Fruit fly (Drosophila melanogaster) whole organism, embryonic: ENCODE data around the gene ClpX.

Source experiments
- Abd-B ChIP-seq: fragments of 200-800 bp; sonication (Bioruptor generic); optimal IDR thresholded peaks from 2 replicates; lab custom pipeline; 2018; ENCODE audit warnings: missing biosample characterization, mild to moderate bottlenecking, missing genetic modification characterization, moderate library complexity
- Asciz ChIP-seq: fragments of 200-800 bp; sonication (Bioruptor generic); optimal IDR thresholded peaks from 2 replicates; lab custom pipeline; 2017; ENCODE audit warnings: missing biosample characterization, mild to moderate bottlenecking, missing genetic modification characterization, missing genetic modification reagents
- B-H2 ChIP-seq: fragments of 200-800 bp; sonication (Bioruptor generic); optimal IDR thresholded peaks from 2 replicates; lab custom pipeline; 2018; ENCODE audit warnings: missing biosample characterization, mild to moderate bottlenecking, missing genetic modification characterization
- CG10267 ChIP-seq: fragments of 200-800 bp; sonication (Bioruptor generic); optimal IDR thresholded peaks from 2 replicates; lab custom pipeline; 2018; ENCODE audit warnings: missing biosample characterization, mild to moderate bottlenecking, missing genetic modification characterization, moderate library complexity
- CG11560 ChIP-seq: fragments of 200-800 bp; sonication (Bioruptor generic); IDR thresholded peaks from 3 replicates; pipeline ENCODE4 v1.3.6; 2022; ENCODE audit warnings: missing biosample characterization, missing genetic modification characterization
- CG12659 ChIP-seq: fragments of 200-800 bp; sonication (Bioruptor generic); optimal IDR thresholded peaks from 3 replicates; lab custom pipeline; 2017; ENCODE audit warnings: mild to moderate bottlenecking, missing biosample characterization, missing genetic modification reagents, missing genetic modification characterization
- CG12942 ChIP-seq: fragments of 200-800 bp; sonication (Bioruptor generic); optimal IDR thresholded peaks from 3 replicates; lab custom pipeline; 2016; ENCODE audit warnings: missing biosample characterization, missing genetic modification characterization
- CG14050 ChIP-seq: fragments of 200-800 bp; sonication (Bioruptor generic); IDR thresholded peaks from 3 replicates; pipeline ENCODE4 v1.3.6; 2022; ENCODE audit warnings: missing biosample characterization, missing genetic modification characterization
- CG14860 ChIP-seq: fragments of 200-800 bp; sonication (Bioruptor generic); IDR thresholded peaks from 3 replicates; pipeline ENCODE4 v1.3.6; 2022; ENCODE audit warnings: missing biosample characterization, missing genetic modification characterization; ENCODE audit not compliant: partially characterized antibody
- CG15269 ChIP-seq: fragments of 200-800 bp; sonication (Bioruptor generic); optimal IDR thresholded peaks from 2 replicates; lab custom pipeline; 2018; ENCODE audit warnings: missing biosample characterization, mild to moderate bottlenecking, missing genetic modification characterization, moderate library complexity
- CG17361 ChIP-seq: fragments of 200-800 bp; sonication (Bioruptor generic); IDR thresholded peaks from 3 replicates; pipeline ENCODE4 v1.3.6; 2022; ENCODE audit warnings: missing biosample characterization, missing genetic modification characterization
- CG18476 ChIP-seq: fragments of 200-800 bp; sonication (Bioruptor generic); optimal IDR thresholded peaks from 2 replicates; lab custom pipeline; 2016; ENCODE audit warnings: missing biosample characterization, mild to moderate bottlenecking, missing genetic modification characterization
- CG2120 ChIP-seq: fragments of 200-800 bp; sonication (Bioruptor generic); optimal IDR thresholded peaks from 3 replicates; lab custom pipeline; 2016; ENCODE audit warnings: missing biosample characterization, missing genetic modification characterization
- CG32767 ChIP-seq: fragments of 200-800 bp; sonication (Bioruptor generic); IDR thresholded peaks from 2 replicates; pipeline ENCODE4 v1.3.6; 2022; ENCODE audit warnings: missing biosample characterization, missing genetic modification characterization
- CG32772 ChIP-seq: fragments of 200-800 bp; sonication (Bioruptor generic); IDR thresholded peaks from 2 replicates; pipeline ENCODE4 v1.3.6; 2022; ENCODE audit warnings: missing biosample characterization, missing genetic modification characterization
- CG4854 ChIP-seq: fragments of 200-800 bp; sonication (Bioruptor generic); optimal IDR thresholded peaks from 2 replicates; lab custom pipeline; 2016; ENCODE audit warnings: missing biosample characterization, missing genetic modification characterization, inconsistent platforms
- CG8944 ChIP-seq: fragments of 200-800 bp; sonication (Bioruptor generic); optimal IDR thresholded peaks from 3 replicates; lab custom pipeline; 2016; ENCODE audit warnings: missing biosample characterization, missing genetic modification characterization
- E2f1 ChIP-seq: fragments of 200-800 bp; sonication (Bioruptor generic); IDR thresholded peaks from 2 replicates; pipeline ENCODE4 v1.3.6; 2022; ENCODE audit warnings: missing biosample characterization, missing genetic modification characterization
- Eip74EF ChIP-seq, 2 experiments: fragments of 200-800 bp in 1 of 2; fragments of >200 bp in 1 of 2; sonication (Bioruptor generic) in 1 of 2; optimal IDR thresholded peaks; 2 replicates each; lab custom pipeline; 2017 to 2019; ENCODE audit warnings: missing biosample characterization in 2 of 2, missing genetic modification characterization in 2 of 2, mild to moderate bottlenecking in 1 of 2, moderate library complexity in 1 of 2
- Hand ChIP-seq: fragments of 200-800 bp; sonication (Bioruptor generic); optimal IDR thresholded peaks from 2 replicates; lab custom pipeline; 2017; ENCODE audit warnings: mild to moderate bottlenecking, missing biosample characterization, missing genetic modification reagents, missing genetic modification characterization
- Hmx ChIP-seq: fragments of 200-800 bp; sonication (Bioruptor generic); optimal IDR thresholded peaks from 2 replicates; lab custom pipeline; 2016; ENCODE audit warnings: missing biosample characterization, missing genetic modification characterization
- Max ChIP-seq: fragments of 200-800 bp; sonication (Bioruptor generic); optimal IDR thresholded peaks from 2 replicates; lab custom pipeline; 2016; ENCODE audit warnings: missing biosample characterization, mild to moderate bottlenecking, missing genetic modification characterization
- Nf-YB ChIP-seq: fragments of 200-800 bp; sonication (Bioruptor generic); optimal IDR thresholded peaks from 3 replicates; lab custom pipeline; 2019; ENCODE audit warnings: missing biosample characterization, mild to moderate bottlenecking, missing genetic modification characterization, moderate library complexity
- PHDP ChIP-seq: fragments of 200-800 bp; sonication (Bioruptor generic); optimal IDR thresholded peaks from 3 replicates; lab custom pipeline; 2018; ENCODE audit warnings: missing biosample characterization, mild to moderate bottlenecking, missing genetic modification characterization, moderate library complexity
- Taf1 ChIP-seq: fragments of 200-800 bp; sonication (Bioruptor generic); IDR thresholded peaks from 2 replicates; pipeline ENCODE4 v1.3.6; 2022; ENCODE audit warnings: missing biosample characterization, missing genetic modification characterization
- Trl ChIP-seq, 3 experiments: fragments of >200 bp in 2 of 3; fragments of 200-800 bp in 1 of 3; sonication (Bioruptor generic) in 1 of 3; optimal IDR thresholded peaks; 2 replicates in 1 of 3; 3 replicates in 2 of 3; lab custom pipeline; 2016 to 2017; ENCODE audit warnings: missing biosample characterization in 1 of 3, missing genetic modification characterization in 1 of 3
- Vsx1 ChIP-seq: fragments of 200-800 bp; sonication (Bioruptor generic); optimal IDR thresholded peaks from 2 replicates; lab custom pipeline; 2017; ENCODE audit warnings: missing biosample characterization, mild to moderate bottlenecking, missing genetic modification characterization, missing genetic modification reagents
- ac ChIP-seq: fragments of 200-800 bp; sonication (Bioruptor generic); optimal IDR thresholded peaks from 3 replicates; lab custom pipeline; 2017; ENCODE audit warnings: missing biosample characterization, mild to moderate bottlenecking, missing genetic modification characterization
- ato ChIP-seq: fragments of 200-800 bp; sonication (Bioruptor generic); IDR thresholded peaks from 2 replicates; pipeline ENCODE4 v1.3.6; 2022; ENCODE audit warnings: missing biosample characterization, missing genetic modification characterization; ENCODE audit not compliant: partially characterized antibody
- cg ChIP-seq: fragments of 200-800 bp; sonication (Bioruptor generic); optimal IDR thresholded peaks from 3 replicates; lab custom pipeline; 2019; ENCODE audit warnings: missing biosample characterization, mild to moderate bottlenecking, missing genetic modification characterization, moderate library complexity
- chm ChIP-seq: fragments of 200-800 bp; sonication (Bioruptor generic); IDR thresholded peaks from 2 replicates; pipeline ENCODE4 v1.3.6; 2022; ENCODE audit warnings: missing biosample characterization, missing genetic modification characterization
- gsb ChIP-seq: fragments of 200-800 bp; sonication (Bioruptor generic); IDR thresholded peaks from 2 replicates; pipeline ENCODE4 v1.3.6; 2022; ENCODE audit warnings: missing biosample characterization, missing genetic modification characterization
- gt ChIP-seq: fragments of 200-800 bp; sonication (Bioruptor generic); IDR thresholded peaks from 2 replicates; pipeline ENCODE4 v1.3.6; 2022; ENCODE audit warnings: missing biosample characterization, missing genetic modification characterization
- hbn ChIP-seq: fragments of 200-800 bp; sonication (Bioruptor generic); IDR thresholded peaks from 2 replicates; pipeline ENCODE4 v1.3.6; 2022; ENCODE audit warnings: missing biosample characterization, missing genetic modification characterization; ENCODE audit not compliant: partially characterized antibody
- ind ChIP-seq: fragments of 200-800 bp; sonication (Bioruptor generic); optimal IDR thresholded peaks from 3 replicates; lab custom pipeline; 2016; ENCODE audit warnings: missing biosample characterization, missing genetic modification characterization
- kah ChIP-seq: fragments of 200-800 bp; sonication (Bioruptor generic); optimal IDR thresholded peaks from 2 replicates; lab custom pipeline; 2018; ENCODE audit warnings: missing biosample characterization, mild to moderate bottlenecking, missing genetic modification characterization
- lola ChIP-seq, 3 experiments: fragments of >200 bp in 2 of 3; fragments of 200-800 bp in 1 of 3; sonication (Bioruptor generic) in 1 of 3; optimal IDR thresholded peaks; 2 replicates each; lab custom pipeline; 2017 to 2019; ENCODE audit warnings: missing biosample characterization in 3 of 3, missing genetic modification characterization in 3 of 3, mild to moderate bottlenecking in 1 of 3, moderate library complexity in 1 of 3
- nerfin-2 ChIP-seq: fragments of 200-800 bp; sonication (Bioruptor generic); IDR thresholded peaks from 2 replicates; pipeline ENCODE4 v1.3.6; 2022; ENCODE audit warnings: missing biosample characterization, missing genetic modification characterization; ENCODE audit not compliant: partially characterized antibody
- nmo ChIP-seq: fragments of 200-800 bp; sonication (Bioruptor generic); optimal IDR thresholded peaks from 2 replicates; lab custom pipeline; 2018; ENCODE audit warnings: missing biosample characterization, mild to moderate bottlenecking, missing genetic modification characterization, moderate library complexity
- row ChIP-seq: fragments of 200-800 bp; sonication (Bioruptor generic); IDR thresholded peaks from 3 replicates; pipeline ENCODE4 v1.3.6; 2022; ENCODE audit warnings: missing biosample characterization, missing genetic modification characterization
- salm ChIP-seq: fragments of 200-800 bp; sonication (Bioruptor generic); optimal IDR thresholded peaks from 2 replicates; lab custom pipeline; 2018; ENCODE audit warnings: missing biosample characterization, mild to moderate bottlenecking, missing genetic modification characterization
- scrt ChIP-seq: fragments of 200-800 bp; sonication (Bioruptor generic); optimal IDR thresholded peaks from 2 replicates; lab custom pipeline; 2018; ENCODE audit warnings: missing biosample characterization, mild to moderate bottlenecking, missing genetic modification characterization, moderate library complexity
- sens-2 ChIP-seq: fragments of 200-800 bp; sonication (Bioruptor generic); IDR thresholded peaks from 2 replicates; pipeline ENCODE4 v1.3.6; 2022; ENCODE audit warnings: missing biosample characterization, missing genetic modification characterization
- so ChIP-seq: fragments of 200-800 bp; sonication (Bioruptor generic); IDR thresholded peaks from 3 replicates; pipeline ENCODE4 v1.3.6; 2022; ENCODE audit warnings: missing biosample characterization, missing genetic modification characterization
- wek ChIP-seq: fragments of 200-800 bp; sonication (Bioruptor generic); optimal IDR thresholded peaks from 3 replicates; lab custom pipeline; 2018; ENCODE audit warnings: missing biosample characterization, mild to moderate bottlenecking, missing genetic modification characterization, moderate library complexity

The ClpX gene

DNA sequence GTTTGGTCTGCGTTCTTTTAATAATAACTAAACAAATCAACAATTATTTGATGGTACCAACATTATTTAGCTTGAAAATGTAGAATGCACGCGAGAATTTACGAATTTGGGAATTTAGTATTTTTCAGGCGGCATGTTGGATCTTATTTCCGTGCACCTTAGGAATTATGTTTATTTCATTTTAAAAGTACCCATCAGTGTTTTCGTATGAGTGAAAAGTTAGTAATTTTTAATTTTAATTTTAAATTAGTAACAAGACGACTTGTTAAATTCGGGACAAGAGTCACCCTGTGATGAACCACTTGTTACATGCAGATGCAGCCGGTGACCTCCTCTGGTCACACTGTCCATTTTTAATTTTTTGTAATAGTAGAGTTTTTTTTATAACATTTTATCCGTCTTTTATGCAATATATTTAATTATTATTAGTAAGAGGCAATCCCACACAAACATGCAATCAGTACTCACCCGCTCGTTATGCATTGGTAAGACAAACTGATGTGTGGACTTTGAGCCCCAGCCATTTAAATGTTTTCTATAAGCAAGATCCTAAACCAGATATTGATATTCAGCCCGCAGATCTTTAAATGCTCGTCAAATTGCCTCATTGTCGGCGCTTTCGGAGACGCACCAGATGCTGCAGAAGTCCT lies 25.9 kb downstream of the ClpX start, which contains the start of the genes CG17186 and Arc42 (continued):
- TF ChIP-seq B-H2 (GFP tag; lab: Kevin White, UChicago) (peak; percentile 16), gsb (GFP tag; lab: Robert Waterston, UW) (no peak), row (peak; percentile 38), Max (peak; percentile 53), gt (GFP tag; lab: Robert Waterston, UW) (no peak), kah (GFP tag; lab: Kevin White, UChicago) (peak; percentile 97), E2f1 (GFP tag; lab: Robert Waterston, UW) (no peak), nmo (GFP tag; lab: Kevin White, UChicago) (peak; percentile 68), PHDP (peak; percentile 6), nerfin-2 (no peak), scrt (GFP tag; lab: Kevin White, UChicago) (peak; percentile 98), CG4854 (GFP tag; lab: Kevin White, UChicago) (no peak)

DNA sequence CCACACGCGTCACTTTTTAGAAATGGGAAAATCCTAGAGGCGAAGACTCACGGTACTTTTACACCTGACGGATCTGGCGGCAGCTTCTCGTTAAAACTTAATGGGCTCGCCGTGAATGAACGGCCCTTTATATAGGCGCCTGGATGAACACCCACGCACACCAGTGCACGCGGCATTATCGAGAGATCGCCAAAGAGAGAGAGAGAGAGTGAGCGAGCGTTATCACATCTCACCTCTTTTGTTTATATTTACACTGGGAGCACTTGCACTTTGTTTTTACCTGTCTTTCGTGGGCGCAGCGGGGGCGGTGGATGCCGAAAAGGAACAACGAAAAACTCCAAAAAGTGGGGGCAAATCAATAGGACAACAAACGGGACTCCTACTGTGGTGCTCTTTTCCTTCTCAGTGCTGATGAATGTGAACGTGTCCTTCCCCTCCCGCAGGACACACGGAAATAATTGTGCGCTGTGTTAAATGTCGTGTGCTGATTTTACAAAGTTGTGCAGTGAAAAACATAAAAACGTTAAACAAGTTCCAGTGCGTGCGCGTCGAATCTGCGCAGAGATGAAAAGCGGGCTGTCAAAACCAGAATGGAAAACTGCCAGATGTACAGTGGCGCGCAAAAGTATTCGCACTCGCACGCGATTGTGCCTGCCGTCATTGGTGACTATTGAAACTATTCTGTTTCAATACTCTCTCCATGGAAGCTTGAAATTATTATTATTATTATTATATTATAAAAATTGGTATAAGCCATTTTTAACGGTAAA lies 28.2 kb downstream of the ClpX start, which contains the start of gene Mrp5:
Mrp5 (minus strand) TSS at position 561 of the 770 bp plus-strand sequence.
- 0 out of 2 replicates have a peak, but pooled peaks have one; percentile 34 for TF ChIP-seq sens-2 (GFP tag; lab: Robert Waterston, UW)
- peak; percentile 78 for TF ChIP-seq cg
- peak; percentile 62 for TF ChIP-seq E2f1 (GFP tag; lab: Robert Waterston, UW)
- TF ChIP-seq CG15269 (tag; lab: Kevin White, UChicago) = peak; percentile 41
- TF ChIP-seq so (GFP tag; lab: Robert Waterston, UW) = no peak
- TF ChIP-seq CG18476 (GFP tag; lab: Kevin White, UChicago) = no peak
- TF ChIP-seq CG14860 (GFP tag; lab: Robert Waterston, UW) = no peak
- peak; percentile 26 for TF ChIP-seq CG12659 (GFP tag; lab: Kevin White, UChicago)
- TF ChIP-seq chm (GFP tag; lab: Robert Waterston, UW) = 0 out of 2 replicates have a peak, but pooled peaks have one; percentile 51
- no peak for TF ChIP-seq lola (GFP tag; optimal IDR thresholded peaks at IDR 0.05; lab: Kevin White, UChicago)
- TF ChIP-seq CG17361 (GFP tag; lab: Robert Waterston, UW) = peak; percentile 40; the same call in 1 of the 3 replicates
- TF ChIP-seq hbn (GFP tag; lab: Robert Waterston, UW) = no peak
- TF ChIP-seq Asciz (GFP tag; lab: Kevin White, UChicago) = no peak
- peak; percentile 38 for TF ChIP-seq ind (GFP tag; lab: Kevin White, UChicago)
- no peak for TF ChIP-seq Vsx1
- TF ChIP-seq Hmx (GFP tag; lab: Kevin White, UChicago) = no peak
- TF ChIP-seq ac (GFP tag; lab: Kevin White, UChicago) = no peak
- TF ChIP-seq Abd-B (GFP tag; lab: Kevin White, UChicago) = no peak
- no peak for TF ChIP-seq salm (tag; lab: Kevin White, UChicago)
- no peak for TF ChIP-seq Taf1 (GFP tag; lab: Robert Waterston, UW)
- no peak for TF ChIP-seq ato
- peak; percentile 40 for TF ChIP-seq CG10267 (tag; lab: Kevin White, UChicago)
- peak; percentile 4 for TF ChIP-seq Nf-YB (GFP tag; lab: Kevin White, UChicago)
- TF ChIP-seq CG8944 (GFP tag; lab: Kevin White, UChicago) = no peak
- TF ChIP-seq Hand (GFP tag; lab: Kevin White, UChicago) = no peak
- TF ChIP-seq CG11560 (tag; lab: Robert Waterston, UW) = no peak
- TF ChIP-seq Eip74EF (GFP tag; optimal IDR thresholded peaks at IDR 0.05; lab: Kevin White, UChicago) = no peak
- TF ChIP-seq CG2120 = peak; percentile 42
- TF ChIP-seq wek (GFP tag; lab: Kevin White, UChicago) = peak; percentile 64
- peak; percentile 69 to 71 for TF ChIP-seq Trl (optimal IDR thresholded peaks at IDR 0.05; lab: Kevin White, UChicago)
- no peak for TF ChIP-seq Trl (GFP tag; optimal IDR thresholded peaks at IDR 0.05; lab: Kevin White, UChicago)
- no peak for TF ChIP-seq CG32772
- TF ChIP-seq CG14050 (GFP tag; lab: Robert Waterston, UW) = peak; percentile 18; the same call in 1 of the 3 replicates
- peak; percentile 23 for TF ChIP-seq CG12942
- TF ChIP-seq CG32767 (GFP tag; lab: Robert Waterston, UW) = no peak
